Fruit fly (Drosophila melanogaster) whole organism, embryonic: ENCODE results near the gene CG42525.

ENCODE experiments used
- Bteb2 ChIP-seq: fragments of 200-800 bp; sonication (Bioruptor generic); optimal IDR thresholded peaks from 2 replicates; lab custom pipeline; 2016; ENCODE audit warnings: missing biosample characterization, missing genetic modification characterization
- CG10543 ChIP-seq: fragments of 200-800 bp; sonication (Bioruptor generic); optimal IDR thresholded peaks from 3 replicates; lab custom pipeline; 2017; ENCODE audit warnings: missing biosample characterization, mild to moderate bottlenecking, missing genetic modification characterization, moderate library complexity
- CG11696 ChIP-seq: fragments of 200-800 bp; sonication (Bioruptor generic); IDR thresholded peaks from 2 replicates; pipeline ENCODE4 v1.3.6; 2022; ENCODE audit warnings: missing biosample characterization, missing genetic modification characterization
- CG12219 ChIP-seq: fragments of 200-800 bp; sonication (Bioruptor generic); optimal IDR thresholded peaks from 3 replicates; lab custom pipeline; 2018; ENCODE audit warnings: missing biosample characterization, mild to moderate bottlenecking, missing genetic modification characterization
- CG1233 ChIP-seq: fragments of 200-800 bp; sonication (Bioruptor generic); optimal IDR thresholded peaks from 4 replicates; lab custom pipeline; 2018; ENCODE audit warnings: missing biosample characterization, mild to moderate bottlenecking, missing genetic modification characterization
- CG13296 ChIP-seq: fragments of 200-800 bp; sonication (Bioruptor generic); optimal IDR thresholded peaks from 3 replicates; lab custom pipeline; 2018; ENCODE audit warnings: missing biosample characterization, mild to moderate bottlenecking, missing genetic modification characterization
- CG14965 ChIP-seq: fragments of 200-800 bp; sonication (Bioruptor generic); optimal IDR thresholded peaks from 2 replicates; lab custom pipeline; 2016; ENCODE audit warnings: missing biosample characterization, missing genetic modification characterization, borderline replicate concordance
- CG15011 ChIP-seq: fragments of 200-800 bp; sonication (Bioruptor generic); optimal IDR thresholded peaks from 3 replicates; lab custom pipeline; 2018; ENCODE audit warnings: missing biosample characterization, mild to moderate bottlenecking, missing genetic modification characterization
- CG15073 ChIP-seq: fragments of 200-800 bp; sonication (Bioruptor generic); optimal IDR thresholded peaks from 2 replicates; lab custom pipeline; 2016; ENCODE audit warnings: missing biosample characterization, missing genetic modification characterization
- CG15601 ChIP-seq: fragments of 200-800 bp; sonication (Bioruptor generic); optimal IDR thresholded peaks from 3 replicates; lab custom pipeline; 2019; ENCODE audit warnings: missing biosample characterization, mild to moderate bottlenecking, missing genetic modification characterization, moderate library complexity
- CG1647 ChIP-seq: fragments of 200-800 bp; sonication (Bioruptor generic); optimal IDR thresholded peaks from 3 replicates; lab custom pipeline; 2016; ENCODE audit warnings: missing biosample characterization, missing genetic modification characterization
- CG16813 ChIP-seq: fragments of 200-800 bp; sonication (Bioruptor generic); IDR thresholded peaks from 3 replicates; pipeline ENCODE4 v1.3.6; 2022; ENCODE audit warnings: missing biosample characterization, missing genetic modification characterization; ENCODE audit not compliant: partially characterized antibody
- CG17361 ChIP-seq: fragments of 200-800 bp; sonication (Bioruptor generic); IDR thresholded peaks from 3 replicates; pipeline ENCODE4 v1.3.6; 2022; ENCODE audit warnings: missing biosample characterization, missing genetic modification characterization
- CG17568 ChIP-seq: fragments of 200-800 bp; sonication (Bioruptor generic); optimal IDR thresholded peaks from 2 replicates; lab custom pipeline; 2018; ENCODE audit warnings: missing biosample characterization, mild to moderate bottlenecking, missing genetic modification characterization, moderate library complexity
- CG2889 ChIP-seq: fragments of 200-800 bp; sonication (Bioruptor generic); IDR thresholded peaks from 3 replicates; pipeline ENCODE4 v1.3.6; 2022; ENCODE audit warnings: missing biosample characterization, missing genetic modification characterization
- CG32772 ChIP-seq: fragments of 200-800 bp; sonication (Bioruptor generic); IDR thresholded peaks from 2 replicates; pipeline ENCODE4 v1.3.6; 2022; ENCODE audit warnings: missing biosample characterization, missing genetic modification characterization
- CG3281 ChIP-seq: fragments of 200-800 bp; sonication (Bioruptor generic); optimal IDR thresholded peaks from 3 replicates; lab custom pipeline; 2017; ENCODE audit warnings: missing biosample characterization, mild to moderate bottlenecking, missing genetic modification characterization
- CG34376 ChIP-seq: fragments of 200-800 bp; sonication (Bioruptor generic); optimal IDR thresholded peaks from 2 replicates; lab custom pipeline; 2018; ENCODE audit warnings: missing biosample characterization, mild to moderate bottlenecking, missing genetic modification characterization
- CG3838 ChIP-seq: fragments of 200-800 bp; sonication (Bioruptor generic); optimal IDR thresholded peaks from 3 replicates; lab custom pipeline; 2016; ENCODE audit warnings: missing biosample characterization, missing genetic modification characterization
- CG3847 ChIP-seq: fragments of 200-800 bp; sonication (Bioruptor generic); IDR thresholded peaks from 2 replicates; pipeline ENCODE4 v1.3.6; 2022; ENCODE audit warnings: missing biosample characterization, missing genetic modification characterization
- CG3995 ChIP-seq: fragments of 200-800 bp; sonication (Bioruptor generic); optimal IDR thresholded peaks from 3 replicates; lab custom pipeline; 2016; ENCODE audit warnings: missing biosample characterization, missing genetic modification characterization
- CG4328 ChIP-seq: fragments of 200-800 bp; sonication (Bioruptor generic); optimal IDR thresholded peaks from 3 replicates; lab custom pipeline; 2017; ENCODE audit warnings: missing biosample characterization, missing genetic modification reagents, missing genetic modification characterization
- CG4360 ChIP-seq: fragments of 200-800 bp; sonication (Bioruptor generic); IDR thresholded peaks from 2 replicates; pipeline ENCODE4 v1.3.6; 2022; ENCODE audit warnings: missing biosample characterization, missing genetic modification characterization
- CG8089 ChIP-seq: fragments of 200-800 bp; sonication (Bioruptor generic); optimal IDR thresholded peaks from 3 replicates; lab custom pipeline; 2016; ENCODE audit warnings: missing biosample characterization, missing genetic modification characterization
- Dfd ChIP-seq, 2 experiments: fragments of >200 bp; optimal IDR thresholded peaks; 2 replicates each; lab custom pipeline; 2017; ENCODE audit warnings: missing biosample characterization in 2 of 2, missing genetic modification characterization in 2 of 2
- ERR ChIP-seq: fragments of 200-800 bp; sonication (Bioruptor generic); optimal IDR thresholded peaks from 2 replicates; lab custom pipeline; 2016; ENCODE audit warnings: missing biosample characterization, missing genetic modification characterization
- Fer1 ChIP-seq: fragments of 200-800 bp; sonication (Bioruptor generic); optimal IDR thresholded peaks from 2 replicates; lab custom pipeline; 2017; ENCODE audit warnings: missing biosample characterization, mild to moderate bottlenecking, missing genetic modification characterization
- HLH54F ChIP-seq: fragments of 200-800 bp; sonication (Bioruptor generic); optimal IDR thresholded peaks from 3 replicates; lab custom pipeline; 2016; ENCODE audit warnings: missing biosample characterization, missing genetic modification characterization
- HLHmδ ChIP-seq: fragments of 200-800 bp; sonication (Bioruptor generic); optimal IDR thresholded peaks from 2 replicates; lab custom pipeline; 2018; ENCODE audit warnings: missing biosample characterization, mild to moderate bottlenecking, missing genetic modification characterization, moderate library complexity
- Hmr ChIP-seq: fragments of 200-800 bp; sonication (Bioruptor generic); optimal IDR thresholded peaks from 3 replicates; lab custom pipeline; 2017; ENCODE audit warnings: mild to moderate bottlenecking, missing biosample characterization, missing genetic modification reagents, missing genetic modification characterization
- NC2β ChIP-seq: fragments of 200-800 bp; sonication (Bioruptor generic); optimal IDR thresholded peaks from 2 replicates; lab custom pipeline; 2016; ENCODE audit warnings: missing biosample characterization, missing genetic modification characterization
- NFAT ChIP-seq: fragments of 200-800 bp; sonication (Bioruptor generic); IDR thresholded peaks from 2 replicates; pipeline ENCODE4 v1.3.6; 2022; ENCODE audit warnings: missing biosample characterization, missing genetic modification characterization
- Poxn ChIP-seq: fragments of 200-800 bp; sonication (Bioruptor generic); IDR thresholded peaks from 2 replicates; pipeline ENCODE4 v1.3.6; 2022; ENCODE audit warnings: missing biosample characterization, missing genetic modification characterization
- Xbp1 ChIP-seq: fragments of 200-800 bp; sonication (Bioruptor generic); optimal IDR thresholded peaks from 3 replicates; lab custom pipeline; 2016; ENCODE audit warnings: missing biosample characterization, mild to moderate bottlenecking, missing genetic modification characterization
- ac ChIP-seq: fragments of 200-800 bp; sonication (Bioruptor generic); optimal IDR thresholded peaks from 3 replicates; lab custom pipeline; 2017; ENCODE audit warnings: missing biosample characterization, mild to moderate bottlenecking, missing genetic modification characterization
- ap ChIP-seq: fragments of 200-800 bp; sonication (Bioruptor generic); IDR thresholded peaks from 2 replicates; pipeline ENCODE4 v1.3.6; 2022; ENCODE audit warnings: missing biosample characterization, missing genetic modification characterization
- ase ChIP-seq: fragments of 200-800 bp; sonication (Bioruptor generic); IDR thresholded peaks from 3 replicates; pipeline ENCODE4 v1.3.6; 2022; ENCODE audit warnings: missing biosample characterization, missing genetic modification characterization
- corto ChIP-seq: fragments of 200-800 bp; sonication (Bioruptor generic); optimal IDR thresholded peaks from 2 replicates; lab custom pipeline; 2016; ENCODE audit warnings: missing biosample characterization, mild to moderate bottlenecking, missing genetic modification characterization, moderate library complexity
- crc ChIP-seq: fragments of 200-800 bp; sonication (Bioruptor generic); optimal IDR thresholded peaks from 2 replicates; lab custom pipeline; 2016; ENCODE audit warnings: missing biosample characterization, missing genetic modification characterization
- emc ChIP-seq: fragments of 200-800 bp; sonication (Bioruptor generic); optimal IDR thresholded peaks from 2 replicates; lab custom pipeline; 2016; ENCODE audit warnings: missing biosample characterization, missing genetic modification characterization
- eve ChIP-seq, 2 experiments: fragments of >200 bp; optimal IDR thresholded peaks; 2 replicates each; lab custom pipeline; 2017; ENCODE audit warnings: missing biosample characterization in 2 of 2, missing genetic modification characterization in 2 of 2
- gt ChIP-seq: fragments of 200-800 bp; sonication (Bioruptor generic); IDR thresholded peaks from 2 replicates; pipeline ENCODE4 v1.3.6; 2022; ENCODE audit warnings: missing biosample characterization, missing genetic modification characterization
- seq ChIP-seq: fragments of 200-800 bp; sonication (Bioruptor generic); IDR thresholded peaks from 2 replicates; pipeline ENCODE4 v1.3.6; 2022; ENCODE audit warnings: missing biosample characterization, missing genetic modification characterization
- slou ChIP-seq: fragments of 200-800 bp; sonication (Bioruptor generic); optimal IDR thresholded peaks from 3 replicates; lab custom pipeline; 2016; ENCODE audit warnings: missing biosample characterization, missing genetic modification characterization
- so ChIP-seq: fragments of 200-800 bp; sonication (Bioruptor generic); IDR thresholded peaks from 3 replicates; pipeline ENCODE4 v1.3.6; 2022; ENCODE audit warnings: missing biosample characterization, missing genetic modification characterization
- stwl ChIP-seq: fragments of 200-800 bp; sonication (Bioruptor generic); optimal IDR thresholded peaks from 3 replicates; lab custom pipeline; 2018; ENCODE audit warnings: missing biosample characterization, mild to moderate bottlenecking, missing genetic modification characterization, moderate library complexity
- sug ChIP-seq: fragments of 200-800 bp; optimal IDR thresholded peaks from 2 replicates; lab custom pipeline; 2019; ENCODE audit warnings: missing biosample characterization, mild to moderate bottlenecking, missing genetic modification characterization, moderate library complexity
- twi ChIP-seq: fragments of 200-800 bp; optimal IDR thresholded peaks from 2 replicates; lab custom pipeline; 2019; ENCODE audit warnings: missing biosample characterization, mild to moderate bottlenecking, missing genetic modification characterization, moderate library complexity
- tx ChIP-seq: fragments of 200-800 bp; sonication (Bioruptor generic); optimal IDR thresholded peaks from 2 replicates; lab custom pipeline; 2016; ENCODE audit warnings: missing biosample characterization, missing genetic modification characterization

Gene CG42525

dm6 chr3L:3198447-3199402 lies 9.2 kb upstream of the CG42525 start, which contains the start of the genes CG32276 and gry (continued):
- peak; percentile 75 for TF ChIP-seq CG34376
- TF ChIP-seq crc, result peak; percentile 48
- TF ChIP-seq ac (GFP tag; lab: Kevin White, UChicago), result no peak
- peak; percentile 75 for TF ChIP-seq NFAT (GFP tag; lab: Robert Waterston, UW)
- TF ChIP-seq eve (GFP tag; optimal IDR thresholded peaks at IDR 0.05; lab: Kevin White, UChicago), result no peak
- TF ChIP-seq slou, result peak; percentile 58
- TF ChIP-seq emc (GFP tag; lab: Kevin White, UChicago), result peak; percentile 48
- no peak for TF ChIP-seq CG15601
- peak; percentile 58 for TF ChIP-seq CG8089 (GFP tag; lab: Kevin White, UChicago)
- peak; percentile 73 for TF ChIP-seq CG32772 (GFP tag; lab: Robert Waterston, UW)
- peak; percentile 65 for TF ChIP-seq CG13296
- TF ChIP-seq CG10543 (GFP tag; lab: Kevin White, UChicago), result peak; percentile 79
- TF ChIP-seq Xbp1 (GFP tag; lab: Kevin White, UChicago), result peak; percentile 96
- TF ChIP-seq CG17568, result no peak
- peak; percentile 79 for TF ChIP-seq Bteb2 (GFP tag; lab: Kevin White, UChicago)
- peak; percentile 67 for TF ChIP-seq CG1233 (GFP tag; lab: Kevin White, UChicago)
- peak; percentile 76 for TF ChIP-seq Hmr (GFP tag; lab: Kevin White, UChicago)
- no peak for TF ChIP-seq Dfd (GFP tag; optimal IDR thresholded peaks at IDR 0.05; lab: Kevin White, UChicago)
- TF ChIP-seq CG14965 (GFP tag; lab: Kevin White, UChicago), result no peak
- peak; percentile 62 for TF ChIP-seq Poxn (GFP tag; lab: Robert Waterston, UW)
- no peak; the same call in 2 of the 3 replicates for TF ChIP-seq CG17361
- TF ChIP-seq ase, result peak; percentile 58; the same call in 1 of the 3 replicates
- no peak for TF ChIP-seq sug
- TF ChIP-seq seq (GFP tag; lab: Robert Waterston, UW), result peak; percentile 45; the same call in 1 of the 2 replicates
- peak; percentile 60 for TF ChIP-seq stwl (tag; lab: Kevin White, UChicago)
- TF ChIP-seq CG2889 (GFP tag; lab: Robert Waterston, UW), result 0 out of 3 replicates have a peak, but pooled peaks have one; percentile 46
- TF ChIP-seq CG3995 (GFP tag; lab: Kevin White, UChicago), result peak; percentile 91
- peak; percentile 55; the same call in 1 of the 2 replicates for TF ChIP-seq CG4360
- no peak for TF ChIP-seq CG11696 (GFP tag; lab: Robert Waterston, UW)
- TF ChIP-seq CG1647, result peak; percentile 79
- TF ChIP-seq CG15073 (GFP tag; lab: Kevin White, UChicago), result no peak
- peak; percentile 48 for TF ChIP-seq ERR (GFP tag; lab: Kevin White, UChicago)
- TF ChIP-seq NC2β (GFP tag; lab: Kevin White, UChicago), result peak; percentile 84
- no peak for TF ChIP-seq CG15011 (GFP tag; lab: Kevin White, UChicago)
- TF ChIP-seq CG3847 (GFP tag; lab: Robert Waterston, UW), result peak; percentile 83
- peak; percentile 70 for TF ChIP-seq CG4328 (GFP tag; lab: Kevin White, UChicago)
- TF ChIP-seq CG3838 (GFP tag; lab: Kevin White, UChicago), result peak; percentile 53
- peak; percentile 35; the same call in 1 of the 2 replicates for TF ChIP-seq gt
- TF ChIP-seq Fer1 (GFP tag; lab: Kevin White, UChicago), result peak; percentile 77
- TF ChIP-seq HLHmδ (GFP tag; lab: Kevin White, UChicago), result peak; percentile 50
- peak; percentile 83 for TF ChIP-seq CG3281
- peak; percentile 51 for TF ChIP-seq CG12219 (GFP tag; lab: Kevin White, UChicago)
- TF ChIP-seq ap (GFP tag; lab: Robert Waterston, UW), result peak; percentile 82
- TF ChIP-seq tx (GFP tag; lab: Kevin White, UChicago), result peak; percentile 67
- no peak for TF ChIP-seq so (GFP tag; lab: Robert Waterston, UW)
- TF ChIP-seq CG16813 (GFP tag; lab: Robert Waterston, UW), result peak; percentile 50; the same call in 2 of the 3 replicates
- TF ChIP-seq corto (GFP tag; lab: Kevin White, UChicago), result no peak
- TF ChIP-seq twi (tag; lab: Kevin White, UChicago), result peak; percentile 61
- peak; percentile 85 for TF ChIP-seq HLH54F (GFP tag; lab: Kevin White, UChicago)
